Worm (Caenorhabditis elegans) whole organism, late embryonic: ENCODE results near the gene D1086.1.

Experiments used
- ceh-18 ChIP-seq: sonication (generic microtip); optimal IDR thresholded peaks from 2 replicates; lab custom pipeline; 2016; ENCODE audit warnings: missing genetic modification characterization, missing compliant biosample characterization
- ceh-30 ChIP-seq: fragments of 150-350 bp; optimal IDR thresholded peaks from 2 replicates; lab custom pipeline; 2014; ENCODE audit warnings: missing biosample characterization, missing genetic modification characterization
- che-1 ChIP-seq: sonication (generic microtip); optimal IDR thresholded peaks from 2 replicates; lab custom pipeline; 2016; ENCODE audit warnings: mild to moderate bottlenecking, missing genetic modification characterization, missing compliant biosample characterization
- mec-3 ChIP-seq: sonication (generic microtip); optimal IDR thresholded peaks from 2 replicates; lab custom pipeline; 2016; ENCODE audit warnings: borderline replicate concordance, missing genetic modification characterization, missing compliant biosample characterization
- nfya-1 ChIP-seq: sonication (generic microtip); optimal IDR thresholded peaks from 2 replicates; lab custom pipeline; 2017; ENCODE audit warnings: missing genetic modification characterization, mild to moderate bottlenecking, missing compliant biosample characterization, antibody characterized with exemption, moderate library complexity
- nhr-11 ChIP-seq: fragments of 150-350 bp; optimal IDR thresholded peaks from 2 replicates; lab custom pipeline; 2014; ENCODE audit warnings: missing biosample characterization, missing genetic modification characterization
- pha-4 ChIP-seq: fragments of 150-350 bp; optimal IDR thresholded peaks from 2 replicates; lab custom pipeline; 2018; ENCODE audit warnings: missing biosample characterization, missing genetic modification reagents, missing genetic modification characterization
- unc-3 ChIP-seq, 2 experiments: fragments of 200-800 bp in 1 of 2; sonication (Bioruptor generic) in 1 of 2; sonication (generic microtip) in 1 of 2; conservative IDR thresholded peaks in 1 of 2; optimal IDR thresholded peaks in 1 of 2; 2 replicates each; pipeline versions ENCODE4 v1.3.6 to Lab custom; 2016 to 2022; ENCODE audit warnings: missing compliant biosample characterization in 2 of 2, missing genetic modification characterization in 2 of 2, missing genetic modification reagents in 1 of 2

ce11 chrV:14128858-14129257, 30.2 kb downstream of the D1086.1 start:
- TF ChIP-seq nhr-11 (tag; lab: Kevin White, UChicago) (no peak), mec-3 (tag; lab: Kevin White, UChicago) (no peak), unc-3 (GFP tag; conservative IDR thresholded peaks at IDR 0.05; lab: Robert Waterston, UW) (no peak), unc-3 (tag; optimal IDR thresholded peaks at IDR 0.05; lab: Kevin White, UChicago) (no peak), ceh-30 (tag; lab: Kevin White, UChicago) (no peak), nfya-1 (tag; lab: Kevin White, UChicago) (no peak), ceh-18 (tag; lab: Kevin White, UChicago) (no peak), che-1 (tag; lab: Kevin White, UChicago) (no peak), pha-4 (tag; lab: Kevin White, UChicago) (no peak)
